Fruit fly (Drosophila melanogaster): ENCODE measurements around the gene Rpt2.
A peak's percentile ranks its signal among the peaks of the same experiment; 100 is the strongest.

Gene Rpt2

DNA sequence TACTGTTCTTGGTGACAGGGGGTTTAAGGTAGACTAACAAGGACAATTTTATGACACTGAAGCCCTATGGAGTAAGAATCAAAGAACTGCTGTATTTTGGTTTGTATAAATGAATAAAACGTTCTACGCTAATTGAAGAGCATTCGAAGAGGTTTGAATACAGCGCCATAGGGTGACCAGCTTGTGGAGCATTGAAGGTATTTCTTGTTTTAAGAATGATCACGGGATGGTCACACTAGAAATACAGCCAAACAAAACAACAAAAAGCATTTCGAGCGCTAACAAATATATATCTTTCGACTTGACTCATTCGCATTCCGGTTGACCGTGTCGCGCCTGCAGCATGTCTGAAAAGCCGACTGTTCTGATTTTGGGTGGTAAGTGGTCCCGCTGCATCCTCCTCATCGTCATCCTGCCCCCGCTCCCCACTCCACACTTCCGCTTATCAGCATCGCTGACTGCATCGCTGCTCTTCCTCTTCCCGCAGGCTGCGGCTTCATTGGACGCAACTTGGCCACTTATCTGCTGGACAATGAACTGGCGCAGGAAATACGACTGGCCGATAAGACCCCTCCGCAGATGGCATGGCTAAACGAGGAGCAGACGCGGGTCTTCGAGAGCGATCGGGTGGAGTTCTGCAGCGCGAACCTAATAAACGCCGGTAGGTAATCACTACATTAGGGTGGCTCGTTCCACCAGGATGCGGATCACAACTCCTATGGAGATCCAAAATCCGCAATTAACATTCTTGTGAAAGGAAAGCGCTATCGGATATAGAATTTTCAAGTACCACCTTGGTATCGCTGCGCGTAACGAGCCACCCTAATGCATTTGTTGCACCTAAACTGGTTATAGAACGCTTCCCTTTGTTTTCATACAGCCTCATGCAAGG, 2.6 kb upstream of the Rpt2 start, which contains the start of gene CG5854 (continued):
- TF ChIP-seq Antp (GFP tag; optimal IDR thresholded peaks at IDR 0.05) (peak; percentile 74), CG10959 (GFP tag; IDR thresholded peaks at IDR 0.05) (peak; percentile 42; the same call in 1 of the 2 replicates), Neu2 (GFP tag; optimal IDR thresholded peaks at IDR 0.05; ENCODE audit: borderline replicate concordance) (no peak), CG10209 (GFP tag; optimal IDR thresholded peaks at IDR 0.05) (peak; percentile 68), CG4707 (GFP tag; optimal IDR thresholded peaks at IDR 0.05) (peak; percentile 75), fru (optimal IDR thresholded peaks at IDR 0.05) (no peak), CG3995 (GFP tag; optimal IDR thresholded peaks at IDR 0.05) (peak; percentile 42), Usf (GFP tag; optimal IDR thresholded peaks at IDR 0.05) (peak; percentile 24), Aef1 (GFP tag; IDR thresholded peaks at IDR 0.05) (peak; percentile 37; the same call in 2 of the 3 replicates), CG30431 (GFP tag; optimal IDR thresholded peaks at IDR 0.05) (peak; percentile 76), lmd (GFP tag; IDR thresholded peaks at IDR 0.05) (peak; percentile 59), CG15073 (GFP tag; optimal IDR thresholded peaks at IDR 0.05) (no peak), chif (GFP tag; optimal IDR thresholded peaks at IDR 0.05) (peak; percentile 31 to 75), CG6654 (GFP tag; optimal IDR thresholded peaks at IDR 0.05) (peak; percentile 69), CG8944 (GFP tag; optimal IDR thresholded peaks at IDR 0.05) (peak; percentile 73), scrt (GFP tag; optimal IDR thresholded peaks at IDR 0.05) (no peak), CG34422 (GFP tag; IDR thresholded peaks at IDR 0.05) (peak; percentile 63; the same call in 2 of the 3 replicates), CG17359 (tag; optimal IDR thresholded peaks at IDR 0.05) (peak; percentile 74), CG7928 (GFP tag; optimal IDR thresholded peaks at IDR 0.05) (peak; percentile 19), ro (GFP tag; IDR thresholded peaks at IDR 0.05) (peak; percentile 32; the same call in 1 of the 2 replicates), CG12659 (GFP tag; optimal IDR thresholded peaks at IDR 0.05) (peak; percentile 69), ind (GFP tag; optimal IDR thresholded peaks at IDR 0.05) (peak; percentile 73), CG2129 (GFP tag; IDR thresholded peaks at IDR 0.05; ENCODE audit: partially characterized antibody) (no peak), dimm (GFP tag; IDR thresholded peaks at IDR 0.05) (peak; percentile 5; the same call in 1 of the 2 replicates), prd (optimal IDR thresholded peaks at IDR 0.05) (no peak), prd (GFP tag; IDR thresholded peaks at IDR 0.05) (peak; percentile 74), vfl (GFP tag; optimal IDR thresholded peaks at IDR 0.05) (peak; percentile 1), CG17829 (tag; optimal IDR thresholded peaks at IDR 0.05) (peak; percentile 59), slp2 (GFP tag; optimal IDR thresholded peaks at IDR 0.05) (peak; percentile 32), stc (GFP tag; IDR thresholded peaks at IDR 0.05) (peak; percentile 82), CrebB (tag; optimal IDR thresholded peaks at IDR 0.05) (no peak), CG11247 (GFP tag; IDR thresholded peaks at IDR 0.05) (peak; percentile 56; the same call in 1 of the 2 replicates), CG31365 (tag; optimal IDR thresholded peaks at IDR 0.05) (peak; percentile 43), CG16779 (GFP tag; IDR thresholded peaks at IDR 0.05) (no peak), CG12236 (GFP tag; optimal IDR thresholded peaks at IDR 0.05) (peak; percentile 71), HLH3B (GFP tag; IDR thresholded peaks at IDR 0.05) (peak; percentile 79; the same call in 1 of the 2 replicates), CG32772 (GFP tag; IDR thresholded peaks at IDR 0.05) (peak; percentile 37; the same call in 1 of the 2 replicates), CG10565 (GFP tag; optimal IDR thresholded peaks at IDR 0.05) (no peak), NfI (GFP tag; optimal IDR thresholded peaks at IDR 0.05) (peak; percentile 82), abd-A (tag; optimal IDR thresholded peaks at IDR 0.05) (no peak), Mad (GFP tag; optimal IDR thresholded peaks at IDR 0.05) (peak; percentile 68), hth (optimal IDR thresholded peaks at IDR 0.05) (no peak), Oli (tag; optimal IDR thresholded peaks at IDR 0.05) (peak; percentile 83), CG17385 (GFP tag; optimal IDR thresholded peaks at IDR 0.05) (peak; percentile 89), CG33557 (GFP tag; optimal IDR thresholded peaks at IDR 0.05) (peak; percentile 44), hb (GFP tag; IDR thresholded peaks at IDR 0.05; ENCODE audit: partially characterized antibody) (no peak), grn (GFP tag; optimal IDR thresholded peaks at IDR 0.05) (peak; percentile 52), CG17361 (GFP tag; IDR thresholded peaks at IDR 0.05) (peak; percentile 73), CG5953 (GFP tag; IDR thresholded peaks at IDR 0.05) (0 out of 2 replicates have a peak, but pooled peaks have one; percentile 48)

Data from whole organism, embryonic.